Fruit fly (Drosophila melanogaster) whole organism, larva: ENCODE data around the gene CG10598.

Experiments
- noc ChIP-seq: fragments of 200-800 bp; sonication (Bioruptor generic); optimal IDR thresholded peaks from 3 replicates; lab custom pipeline; 2019; ENCODE audit warnings: missing biosample characterization, mild to moderate bottlenecking, missing genetic modification characterization, moderate library complexity

The CG10598 gene

dm6 chrX:17223715-17224114, 3.0 kb downstream of the CG10598 start, which contains the start of gene CG34327:
CG34327 (minus strand) TSS chrX:17223815.
- no peak for TF ChIP-seq noc

- no peak for TF ChIP-seq noc
Observed at dm6 chrX:17221142-17221541, 5.5 kb downstream of the CG10598 start, which contains the start of gene CG5172. CG5172 (plus strand) TSS chrX:17221442.

- TF ChIP-seq noc = no peak
Observed at dm6 chrX:17218232-17218951, 8.3 kb downstream of the CG10598 start, which contains the start of gene CG12998. CG12998 (plus strand) TSS chrX:17218667.

- TF ChIP-seq noc = no peak
Observed at dm6 chrX:17215004-17215403, 11.7 kb downstream of the CG10598 start, which contains the start of gene CG5162. CG5162 (plus strand) TSS chrX:17215304.

dm6 chrX:17212007-17212406, 14.7 kb downstream of the CG10598 start, which contains the start of gene CG18258:
CG18258 (plus strand) TSS chrX:17212307.
- no peak for TF ChIP-seq noc

- TF ChIP-seq noc = no peak
Observed at dm6 chrX:17209897-17210296, 16.8 kb downstream of the CG10598 start, which contains the start of gene CG12995. CG12995 (minus strand) TSS chrX:17209997.

- TF ChIP-seq noc = no peak
Observed at dm6 chrX:17207865-17208486, 18.7 kb downstream of the CG10598 start, which contains the start of gene CG32563. CG32563 (plus strand) TSS chrX:17208436.

- TF ChIP-seq noc = no peak
Observed at dm6 chrX:17206046-17206445, 20.6 kb downstream of the CG10598 start, which contains the start of gene CG32564. CG32564 (plus strand) TSS chrX:17206407.

dm6 chrX:17205028-17205427, 21.6 kb downstream of the CG10598 start:
- TF ChIP-seq noc = no peak

- no peak for TF ChIP-seq noc
Observed at dm6 chrX:17202498-17203162, 24.0 kb downstream of the CG10598 start, which contains the start of the genes TTLL1A and CG5070. TTLL1A (minus strand) TSS chrX:17202598. CG5070 (plus strand) TSS chrX:17203112.

- TF ChIP-seq noc = no peak
Observed at dm6 chrX:17188167-17188566, 38.5 kb downstream of the CG10598 start.

- no peak for TF ChIP-seq noc
Observed at dm6 chrX:17187495-17187894, 39.2 kb downstream of the CG10598 start.

dm6 chrX:17186432-17186831, 40.2 kb downstream of the CG10598 start:
- TF ChIP-seq noc = no peak

- TF ChIP-seq noc = no peak
Observed at dm6 chrX:17183486-17183885, 43.2 kb downstream of the CG10598 start.

- no peak for TF ChIP-seq noc
Observed at dm6 chrX:17181264-17182198, 45.1 kb downstream of the CG10598 start.

dm6 chrX:17180523-17180922, 46.1 kb downstream of the CG10598 start:
- TF ChIP-seq noc = no peak
